Fruit fly (Drosophila melanogaster) whole organism: ENCODE measurements around the gene wam.

Experiments
- CG8478 ChIP-seq: fragments of >200 bp; optimal IDR thresholded peaks from 2 replicates; lab custom pipeline; 2018; ENCODE audit warnings: inconsistent platforms
- Dll ChIP-seq: fragments of >200 bp; optimal IDR thresholded peaks from 2 replicates; lab custom pipeline; 2017
- EcR ChIP-seq, 2 experiments: fragments of >200 bp; optimal IDR thresholded peaks; 2 replicates each; lab custom pipeline; 2017; ENCODE audit warnings: missing biosample characterization in 2 of 2, missing genetic modification characterization in 2 of 2, missing genetic modification reagents in 2 of 2
- psq ChIP-seq: fragments of >200 bp; optimal IDR thresholded peaks from 2 replicates; lab custom pipeline; 2017
- usp ChIP-seq: fragments of >200 bp; optimal IDR thresholded peaks from 2 replicates; lab custom pipeline; 2017; ENCODE audit warnings: missing biosample characterization, missing genetic modification characterization, mixed read lengths

- TF ChIP-seq Dll (lab: Kevin White, UChicago) (no peak), psq (no peak), CG8478 (lab: Kevin White, UChicago) (no peak), EcR (GFP tag; optimal IDR thresholded peaks at IDR 0.05; lab: Kevin White, UChicago) (no peak), usp (GFP tag; lab: Kevin White, UChicago) (no peak)
Observed at dm6 chr3R:23314332-23314731, 26.5 kb upstream of the wam start.
